Worm (Caenorhabditis elegans) whole organism, L4 larva: ENCODE measurements around the gene ceh-36.

Source experiments
- attf-4 ChIP-seq: sonication (generic microtip); optimal IDR thresholded peaks from 3 replicates; lab custom pipeline; 2017; ENCODE audit warnings: missing biosample characterization, missing genetic modification characterization
- ceh-20 ChIP-seq: fragments of 200-800 bp; sonication (Bioruptor generic); IDR thresholded peaks from 2 replicates; pipeline ENCODE4 v1.3.6; 2022; ENCODE audit warnings: missing genetic modification reagents, missing genetic modification characterization, missing compliant biosample characterization
- lim-7 ChIP-seq: fragments of 200-800 bp; sonication (Bioruptor generic); IDR thresholded peaks from 2 replicates; pipeline ENCODE4 v1.3.6; 2022; ENCODE audit warnings: missing genetic modification characterization, missing compliant biosample characterization
- lin-38 ChIP-seq: fragments of 200-800 bp; sonication (Bioruptor generic); IDR thresholded peaks from 2 replicates; pipeline ENCODE4 v1.3.6; 2022; ENCODE audit warnings: missing genetic modification reagents, missing genetic modification characterization, missing compliant biosample characterization
- unc-62 ChIP-seq, 3 experiments: fragments of 150-350 bp in 1 of 3; sonication (generic microtip); optimal IDR thresholded peaks in 2 of 3; peaks in 1 of 3; 1 replicate in 1 of 3; 2 replicates in 2 of 3; lab custom pipeline; 2014 to 2017; ENCODE audit warnings: missing biosample characterization in 3 of 3, missing genetic modification characterization in 3 of 3, missing genetic modification reagents in 3 of 3, missing genotype in 1 of 3

The ceh-36 gene

ce11 chrX:14134883-14135282 is 51.5 kb downstream of the ceh-36 start (continued):
- TF ChIP-seq lim-7 (peak; percentile 81), attf-4 (tag; lab: Kevin White, UChicago) (no peak), ceh-20 (GFP tag; lab: Robert Waterston, UW) (0 out of 2 replicates have a peak, but pooled peaks have one; percentile 27)
- TF ChIP-seq, all 104 proteins: peak for 24

DNA sequence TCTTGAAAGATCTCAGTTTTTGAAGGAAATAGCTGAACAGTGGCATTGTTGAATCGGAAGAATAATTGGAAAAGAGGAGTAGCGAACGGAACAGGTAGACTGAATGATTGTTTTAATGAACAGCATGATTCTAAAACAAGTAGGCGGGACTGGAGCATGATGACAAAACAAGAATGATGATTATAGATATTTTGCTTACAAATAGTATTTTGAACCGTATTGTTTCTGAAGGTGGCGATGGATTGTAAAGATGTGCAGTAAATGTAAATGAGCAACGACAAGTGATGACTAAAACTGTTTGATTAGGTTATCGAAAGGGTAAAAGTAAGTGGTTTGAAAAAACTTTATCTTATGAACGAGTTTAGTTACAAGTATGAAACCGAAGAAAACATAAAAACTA is 52.1 kb downstream of the ceh-36 start, which contains the start of gene F28H6.8:
Gene F28H6.8 (minus strand): TSS at position 101 of the 400 bp plus-strand sequence.
- TF ChIP-seq lin-38: no peak
- peak in 1 of 2 experiments; percentile 71 for TF ChIP-seq unc-62 (GFP tag; optimal IDR thresholded peaks at IDR 0.05 in 1 of 2; lab: Kevin White, UChicago)
- TF ChIP-seq unc-62 (tag; optimal IDR thresholded peaks at IDR 0.05; lab: Kevin White, UChicago): no peak
